Worm (Caenorhabditis elegans) whole organism, L3 larva: ENCODE data around the gene ZC239.3.

Source experiments
- R02D3.7 ChIP-seq: fragments of 150-350 bp; optimal IDR thresholded peaks from 2 replicates; lab custom pipeline; 2014; ENCODE audit warnings: missing biosample characterization, missing genetic modification characterization
- ZK546.5 ChIP-seq: sonication (generic microtip); optimal IDR thresholded peaks from 2 replicates; lab custom pipeline; 2017; ENCODE audit warnings: missing biosample characterization, missing genetic modification characterization
- aly-2 ChIP-seq: fragments of 150-350 bp; optimal IDR thresholded peaks from 2 replicates; lab custom pipeline; 2014; ENCODE audit warnings: missing biosample characterization, missing genetic modification characterization
- ama-1 ChIP-seq: fragments of 150-350 bp; optimal IDR thresholded peaks from 2 replicates; lab custom pipeline; 2018
- ceh-16 ChIP-seq: sonication (generic microtip); optimal IDR thresholded peaks from 2 replicates; lab custom pipeline; 2017; ENCODE audit warnings: missing biosample characterization, missing genetic modification characterization
- ceh-82 ChIP-seq: fragments of 150-350 bp; optimal IDR thresholded peaks from 2 replicates; lab custom pipeline; 2014; ENCODE audit warnings: missing biosample characterization, missing genetic modification characterization
- daf-12 ChIP-seq: fragments of 150-350 bp; optimal IDR thresholded peaks from 2 replicates; lab custom pipeline; 2014; ENCODE audit warnings: missing biosample characterization, missing genetic modification reagents, missing genetic modification characterization
- elt-1 ChIP-seq: fragments of 150-350 bp; optimal IDR thresholded peaks from 2 replicates; lab custom pipeline; 2014; ENCODE audit warnings: missing biosample characterization, missing genetic modification characterization
- elt-2 ChIP-seq: sonication (generic microtip); optimal IDR thresholded peaks from 2 replicates; lab custom pipeline; 2016; ENCODE audit warnings: missing genetic modification reagents, mild to moderate bottlenecking, missing genetic modification characterization, missing compliant biosample characterization
- eor-1 ChIP-seq, 2 experiments: fragments of 150-350 bp; optimal IDR thresholded peaks; 2 replicates each; lab custom pipeline; 2014 to 2018; ENCODE audit warnings: missing biosample characterization in 2 of 2, missing genetic modification characterization in 2 of 2
- fkh-2 ChIP-seq: fragments of 150-350 bp; optimal IDR thresholded peaks from 2 replicates; lab custom pipeline; 2014; ENCODE audit warnings: missing biosample characterization, missing genetic modification reagents, missing genetic modification characterization
- fos-1 ChIP-seq: fragments of 150-350 bp; optimal IDR thresholded peaks from 2 replicates; lab custom pipeline; 2014; ENCODE audit warnings: missing biosample characterization, missing genetic modification characterization
- hmg-11 ChIP-seq: sonication (generic microtip); optimal IDR thresholded peaks from 2 replicates; lab custom pipeline; 2016; ENCODE audit warnings: missing genetic modification characterization, missing compliant biosample characterization
- jun-1 ChIP-seq: fragments of 150-350 bp; optimal IDR thresholded peaks from 2 replicates; lab custom pipeline; 2014; ENCODE audit warnings: missing biosample characterization, missing genetic modification reagents, missing genetic modification characterization
- lin-15B ChIP-seq: fragments of 150-350 bp; optimal IDR thresholded peaks from 2 replicates; lab custom pipeline; 2014; ENCODE audit warnings: missing biosample characterization, missing genetic modification characterization
- lin-39 ChIP-seq: fragments of 150-350 bp; optimal IDR thresholded peaks from 2 replicates; lab custom pipeline; 2018; ENCODE audit warnings: missing biosample characterization, missing genetic modification reagents, missing genetic modification characterization
- lsy-12 ChIP-seq: sonication (generic microtip); optimal IDR thresholded peaks from 2 replicates; lab custom pipeline; 2016; ENCODE audit warnings: mild to moderate bottlenecking, missing genetic modification characterization, missing compliant biosample characterization
- mdl-1 ChIP-seq: fragments of 150-350 bp; optimal IDR thresholded peaks from 2 replicates; lab custom pipeline; 2014; ENCODE audit warnings: missing biosample characterization, missing genetic modification characterization
- mml-1 ChIP-seq: fragments of 150-350 bp; sonication (generic microtip); optimal IDR thresholded peaks from 3 replicates; lab custom pipeline; 2014; ENCODE audit warnings: missing biosample characterization, missing genetic modification characterization
- nfya-1 ChIP-seq: sonication (generic microtip); optimal IDR thresholded peaks from 2 replicates; lab custom pipeline; 2017; ENCODE audit warnings: missing genetic modification characterization, mild to moderate bottlenecking, missing compliant biosample characterization, antibody characterized with exemption, moderate library complexity; ENCODE audit not compliant: insufficient read depth
- nhr-11 ChIP-seq: fragments of 150-350 bp; optimal IDR thresholded peaks from 2 replicates; lab custom pipeline; 2014; ENCODE audit warnings: missing biosample characterization, missing genetic modification characterization
- nhr-12 ChIP-seq: fragments of 150-350 bp; optimal IDR thresholded peaks from 2 replicates; lab custom pipeline; 2014; ENCODE audit warnings: missing biosample characterization, missing genetic modification characterization
- nhr-23 ChIP-seq: fragments of 150-350 bp; optimal IDR thresholded peaks from 2 replicates; lab custom pipeline; 2014; ENCODE audit warnings: missing biosample characterization, missing genetic modification reagents, missing genetic modification characterization
- nhr-237 ChIP-seq: fragments of 150-350 bp; optimal IDR thresholded peaks from 2 replicates; lab custom pipeline; 2014; ENCODE audit warnings: missing biosample characterization, missing genetic modification characterization
- nhr-28 ChIP-seq: fragments of 150-350 bp; optimal IDR thresholded peaks from 2 replicates; lab custom pipeline; 2014; ENCODE audit warnings: missing biosample characterization, missing genetic modification characterization
- nhr-43 ChIP-seq: sonication (generic microtip); optimal IDR thresholded peaks from 2 replicates; lab custom pipeline; 2016; ENCODE audit warnings: mild to moderate bottlenecking, missing genetic modification characterization, missing compliant biosample characterization; ENCODE audit not compliant: poor library complexity, severe bottlenecking
- nhr-76 ChIP-seq: fragments of 150-350 bp; sonication (generic microtip); optimal IDR thresholded peaks from 5 replicates; lab custom pipeline; 2014; ENCODE audit warnings: missing biosample characterization, missing genetic modification characterization
- pha-4 ChIP-seq: fragments of 150-350 bp; optimal IDR thresholded peaks from 2 replicates; lab custom pipeline; 2014; ENCODE audit warnings: missing biosample characterization, missing genetic modification reagents, missing genetic modification characterization
- pqm-1 ChIP-seq: fragments of 150-350 bp; optimal IDR thresholded peaks from 2 replicates; lab custom pipeline; 2017; ENCODE audit warnings: missing biosample characterization, missing genetic modification characterization, inconsistent platforms
- sea-2 ChIP-seq: fragments of 150-350 bp; sonication (generic microtip); optimal IDR thresholded peaks from 4 replicates; lab custom pipeline; 2014; ENCODE audit warnings: missing biosample characterization, missing genetic modification reagents, missing genetic modification characterization
- skn-1 ChIP-seq: fragments of 150-350 bp; optimal IDR thresholded peaks from 2 replicates; lab custom pipeline; 2014; ENCODE audit warnings: missing biosample characterization, missing genetic modification characterization
- snpc-4 ChIP-seq: fragments of 150-350 bp; optimal IDR thresholded peaks from 2 replicates; lab custom pipeline; 2014; ENCODE audit warnings: missing biosample characterization, missing genetic modification characterization
- unc-62 ChIP-seq: fragments of 150-350 bp; sonication (generic microtip); optimal IDR thresholded peaks from 4 replicates; lab custom pipeline; 2014; ENCODE audit warnings: missing biosample characterization, missing genetic modification reagents, missing genetic modification characterization
- ztf-4 ChIP-seq: fragments of 150-350 bp; optimal IDR thresholded peaks from 2 replicates; lab custom pipeline; 2014; ENCODE audit warnings: missing biosample characterization, missing genetic modification characterization

The ZC239.3 gene

DNA sequence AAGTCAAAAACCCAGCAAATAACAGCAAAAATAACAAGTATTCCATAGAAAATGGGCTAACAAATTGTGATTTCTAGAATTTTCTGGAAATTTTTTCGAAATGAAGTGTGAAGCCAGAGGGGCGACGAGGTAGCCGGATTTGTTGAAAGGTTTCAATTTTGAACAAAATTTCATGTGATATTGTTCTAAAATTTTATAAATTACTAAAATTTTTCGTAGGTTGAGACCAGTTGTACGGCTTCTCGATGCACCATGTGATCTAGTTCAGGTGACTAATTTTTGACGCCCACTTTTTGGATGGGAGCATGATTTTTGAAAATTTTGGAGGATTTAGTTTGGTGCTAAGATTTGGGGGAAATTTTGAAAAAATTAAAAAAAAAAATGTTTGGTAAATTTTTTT, 43.4 kb downstream of the ZC239.3 start, which contains the start of gene gcy-19:
TSS of gene gcy-19 (minus strand) at position 101 of the 400 bp plus-strand sequence.
- TF ChIP-seq lin-39 (no peak), nhr-11 (tag; lab: Kevin White, UChicago) (no peak), eor-1 (tag; optimal IDR thresholded peaks at IDR 0.05; lab: Kevin White, UChicago) (no peak), fkh-2 (tag; lab: Kevin White, UChicago) (no peak), ceh-16 (tag; lab: Kevin White, UChicago) (no peak), nhr-76 (tag; lab: Kevin White, UChicago) (no peak), elt-2 (tag; lab: Kevin White, UChicago) (no peak), ama-1 (no peak), nhr-12 (tag; lab: Kevin White, UChicago) (no peak), mml-1 (tag; lab: Kevin White, UChicago) (no peak), nfya-1 (no peak), ZK546.5 (tag; lab: Kevin White, UChicago) (no peak), fos-1 (no peak), pha-4 (tag; lab: Kevin White, UChicago) (no peak), nhr-237 (tag; lab: Kevin White, UChicago) (no peak), ceh-82 (tag; lab: Kevin White, UChicago) (no peak), ztf-4 (tag; lab: Kevin White, UChicago) (no peak), pqm-1 (tag; lab: Kevin White, UChicago) (no peak)

- TF ChIP-seq lin-39 (no peak), jun-1 (tag; lab: Kevin White, UChicago) (no peak), ztf-4 (tag; lab: Kevin White, UChicago) (no peak), daf-12 (no peak), skn-1 (no peak), hmg-11 (no peak), lin-15B (tag; lab: Kevin White, UChicago) (no peak), mml-1 (tag; lab: Kevin White, UChicago) (no peak), nhr-28 (no peak), nfya-1 (no peak), nhr-11 (tag; lab: Kevin White, UChicago) (no peak), snpc-4 (no peak), elt-1 (tag; lab: Kevin White, UChicago) (no peak), aly-2 (tag; lab: Kevin White, UChicago) (no peak), unc-62 (GFP tag; lab: Kevin White, UChicago) (no peak), ZK546.5 (tag; lab: Kevin White, UChicago) (no peak), eor-1 (tag; optimal IDR thresholded peaks at IDR 0.05; lab: Kevin White, UChicago) (no peak), mdl-1 (tag; lab: Kevin White, UChicago) (no peak), R02D3.7 (tag; lab: Kevin White, UChicago) (no peak), sea-2 (GFP tag; lab: Kevin White, UChicago) (no peak)
Observed at ce11 chrII:3262504-3262903, 46.6 kb downstream of the ZC239.3 start, which contains the start of gene F02E11.2. F02E11.2 (plus strand) TSS chrII:3262804.

DNA sequence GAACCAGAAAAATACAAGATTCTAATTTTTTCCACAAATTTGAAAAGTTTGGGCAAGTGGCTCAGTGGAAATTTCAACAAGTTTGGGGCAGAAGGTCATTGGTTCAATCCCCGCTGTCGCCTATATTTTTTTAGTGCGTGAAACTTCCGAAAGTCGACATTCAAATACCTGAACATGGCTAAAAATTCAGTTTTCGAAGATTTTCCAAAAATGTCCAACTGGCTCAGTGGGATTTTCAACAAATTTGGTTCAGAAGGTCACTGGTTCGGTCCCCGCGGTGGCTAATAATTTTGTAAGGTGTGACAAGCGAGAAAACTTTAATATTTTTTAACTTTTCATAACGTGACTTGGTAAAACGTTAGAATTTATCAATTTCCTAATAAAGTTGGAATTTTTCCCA, 48.8 kb downstream of the ZC239.3 start:
- TF ChIP-seq nfya-1 (no peak), pha-4 (tag; lab: Kevin White, UChicago) (no peak), nhr-23 (tag; lab: Kevin White, UChicago) (no peak), lsy-12 (tag; lab: Kevin White, UChicago) (no peak), nhr-43 (no peak)
